Worm (Caenorhabditis elegans) whole organism, mixed stage, embryonic: ENCODE measurements around the gene ZK666.12.

Experiments used
- ces-1 ChIP-seq: fragments of 150-350 bp; optimal IDR thresholded peaks from 2 replicates; lab custom pipeline; 2014; ENCODE audit warnings: missing biosample characterization, missing genetic modification reagents, missing genetic modification characterization
- mep-1 ChIP-seq: fragments of 150-350 bp; optimal IDR thresholded peaks from 2 replicates; lab custom pipeline; 2017; ENCODE audit warnings: missing biosample characterization, missing genetic modification reagents, missing genetic modification characterization, inconsistent platforms

DNA sequence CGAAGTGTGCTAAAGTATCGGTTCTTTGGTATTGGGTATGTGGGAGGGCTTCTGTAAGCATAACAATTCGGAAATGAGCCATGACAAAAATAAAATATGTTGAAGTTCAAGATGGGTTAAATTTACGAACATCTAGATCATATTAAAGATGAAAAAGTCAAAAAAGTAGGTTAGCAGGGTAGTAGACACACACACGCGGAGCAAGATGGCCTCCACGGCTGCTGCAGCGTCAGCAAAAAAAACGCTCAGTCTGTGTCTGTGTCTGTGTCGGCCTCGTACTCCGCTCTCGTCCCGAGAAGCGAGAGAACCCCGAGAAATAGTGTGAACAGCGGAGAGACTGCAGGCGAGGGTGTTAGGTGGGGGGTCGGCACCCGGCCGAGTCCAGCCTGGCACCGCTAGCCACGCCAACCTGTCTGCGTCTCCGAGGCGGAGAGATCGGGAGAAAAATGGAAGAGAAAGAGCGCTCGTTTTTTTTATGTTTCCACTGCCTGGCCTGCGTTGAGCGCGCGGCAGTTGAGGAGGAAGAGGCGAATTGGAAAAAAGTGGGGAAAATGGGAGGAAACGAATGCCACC, 6.6 kb downstream of the ZK666.12 start, which contains the start of gene myrf-1:
- TF ChIP-seq mep-1 (tag; lab: Kevin White, UChicago) (peak; percentile 81), ces-1 (GFP tag; lab: Kevin White, UChicago) (peak; percentile 58)
